Worm (Caenorhabditis elegans): ENCODE data around the gene K09E2.1.
"Not testable (repeated sequence)": the region's sequence is repeated elsewhere in the genome, so short reads cannot be mapped to it uniquely, and the experiment has no call there.

The K09E2.1 gene

DNA sequence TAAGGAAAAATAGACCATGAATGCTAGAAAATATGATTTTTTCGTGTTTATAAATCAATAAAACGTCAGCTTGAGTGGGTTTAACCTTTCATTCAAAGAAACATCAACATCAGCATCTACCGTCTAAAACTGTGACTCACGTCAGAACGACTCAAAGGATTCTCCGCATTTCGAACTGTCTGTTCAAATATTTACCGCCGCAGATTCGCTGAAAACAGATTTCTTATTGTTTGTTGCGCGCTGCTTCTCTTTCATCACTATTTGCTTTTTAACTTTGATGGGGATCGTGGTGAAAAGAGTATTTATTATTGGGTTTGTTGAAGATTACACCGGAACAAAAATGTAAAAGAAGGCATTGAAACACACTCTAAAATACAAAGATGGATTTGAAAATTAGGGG lies 39.6 kb downstream of the K09E2.1 start:
- TF ChIP-seq snpc-1.3 (tag; optimal IDR thresholded peaks at IDR 0.05; ENCODE audit: insufficient read depth) (no peak), attf-6 (GFP tag; IDR thresholded peaks at IDR 0.05) (no peak), athp-1 (tag; optimal IDR thresholded peaks at IDR 0.05) (no peak), K12H6.12 (tag; optimal IDR thresholded peaks at IDR 0.05) (no peak), ztf-26 (tag; optimal IDR thresholded peaks at IDR 0.05) (no peak)

DNA sequence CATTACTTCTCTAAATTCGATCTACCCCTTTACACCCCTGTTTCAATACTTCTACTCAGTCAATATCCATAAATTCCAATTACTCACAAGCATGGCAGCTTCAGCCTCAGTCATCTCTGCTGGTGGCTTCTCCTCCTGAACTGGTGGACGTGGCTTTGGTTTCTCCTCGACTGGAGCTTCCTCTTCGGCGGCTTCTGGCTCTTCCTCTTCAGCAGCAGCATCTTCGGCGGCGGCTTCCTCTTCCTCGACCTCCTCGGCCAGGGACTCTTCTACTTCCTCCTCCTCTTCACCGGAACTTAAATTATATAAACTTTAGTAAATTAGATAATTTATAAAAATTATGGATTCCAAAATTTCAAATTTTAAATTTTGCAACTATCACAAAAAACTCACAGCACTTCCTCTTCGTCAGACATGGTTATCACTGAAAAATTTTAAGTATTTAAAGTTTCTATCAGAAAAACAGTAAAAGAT lies 41.5 kb downstream of the K09E2.1 start, which contains the start of gene tnt-2:
Gene tnt-2, minus strand, starts transcription at position 424 of the 474 bp plus-strand sequence.
- TF ChIP-seq ceh-58 (GFP tag; IDR thresholded peaks at IDR 0.05) (no peak), egrh-3 (GFP tag; IDR thresholded peaks at IDR 0.05) (peak; percentile 84), Y95B8A.8 (GFP tag; IDR thresholded peaks at IDR 0.05) (no peak)

DNA sequence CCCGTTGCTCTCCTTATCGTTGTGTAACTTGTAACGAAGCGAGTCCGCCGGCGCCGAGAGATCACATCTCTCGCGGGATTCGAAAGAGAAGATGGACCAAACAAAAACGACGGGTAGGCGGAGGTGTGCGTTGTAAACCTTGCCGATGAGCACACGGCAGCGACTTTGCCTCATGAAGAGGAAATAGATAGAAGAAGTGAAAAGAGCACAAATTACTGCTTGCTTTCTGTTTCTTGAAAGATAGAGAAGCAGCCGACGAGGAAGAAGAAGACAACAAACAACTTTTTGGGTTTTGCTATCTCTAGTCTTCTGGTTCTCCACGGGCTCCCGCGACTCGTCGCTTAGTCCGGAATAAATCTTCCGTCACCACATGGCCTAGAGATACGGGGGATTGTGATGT lies 42.1 kb downstream of the K09E2.1 start:
- no peak for TF ChIP-seq F49E8.2 (tag; optimal IDR thresholded peaks at IDR 0.05; ENCODE audit: insufficient read depth)
- no peak for TF ChIP-seq ztf-3 (GFP tag; optimal IDR thresholded peaks at IDR 0.05)
- no peak for TF ChIP-seq C17E4.6 (GFP tag; IDR thresholded peaks at IDR 0.05)
- no peak for TF ChIP-seq lin-40 (tag; optimal IDR thresholded peaks at IDR 0.05)
- TF ChIP-seq lsy-27 (tag; optimal IDR thresholded peaks at IDR 0.05; ENCODE audit: borderline replicate concordance, insufficient read depth): no peak
- no peak for TF ChIP-seq attf-5 (GFP tag; optimal IDR thresholded peaks at IDR 0.05)
- TF ChIP-seq somi-1 (GFP tag; optimal IDR thresholded peaks at IDR 0.05): peak; percentile 27
- TF ChIP-seq dpl-1 (GFP tag; optimal IDR thresholded peaks at IDR 0.05): no peak

ce11 chrX:8727306-8727705 lies 45.6 kb downstream of the K09E2.1 start, which contains the start of gene EGAP4.1:
TSS of gene EGAP4.1 (minus strand) at chrX:8727406.
- no peak for TF ChIP-seq ccch-3 (GFP tag; optimal IDR thresholded peaks at IDR 0.05)
- no peak for TF ChIP-seq chd-7 (tag; optimal IDR thresholded peaks at IDR 0.05)
- no peak for TF ChIP-seq C17E4.6 (GFP tag; IDR thresholded peaks at IDR 0.05)
- no peak for TF ChIP-seq nfyb-1 (GFP tag; IDR thresholded peaks at IDR 0.05)
- TF ChIP-seq K11D2.4 (GFP tag; IDR thresholded peaks at IDR 0.05): no peak
- TF ChIP-seq nhr-179 (tag; optimal IDR thresholded peaks at IDR 0.05): no peak
- TF ChIP-seq Y79H2A.3 (GFP tag; conservative IDR thresholded peaks at IDR 0.05): no peak
- no peak for TF ChIP-seq nfya-2 (GFP tag; IDR thresholded peaks at IDR 0.05)
- no peak for TF ChIP-seq ceh-58 (GFP tag; IDR thresholded peaks at IDR 0.05)
- no peak for TF ChIP-seq C06A6.2 (GFP tag; conservative IDR thresholded peaks at IDR 0.05)

DNA sequence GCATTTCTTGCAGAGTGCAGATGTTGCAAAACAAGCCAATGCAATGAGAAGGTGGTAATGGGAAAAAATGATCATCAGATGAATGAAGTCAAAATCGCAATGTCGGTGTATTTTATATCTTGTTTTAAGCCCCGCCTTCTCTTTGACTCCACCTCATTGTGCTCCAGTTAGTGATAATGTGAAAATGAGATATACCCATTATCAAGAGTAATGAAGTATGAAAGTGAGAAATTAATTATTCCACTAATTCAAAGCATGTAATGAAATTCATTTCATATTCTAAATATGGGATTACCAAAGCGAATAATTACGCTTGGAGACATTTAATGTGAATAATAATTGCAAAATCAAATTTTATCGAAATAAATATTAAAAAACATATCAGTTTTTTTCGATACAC lies 50.1 kb downstream of the K09E2.1 start, which contains the start of gene M02D8.6:
Gene M02D8.6, minus strand, starts transcription at position 101 of the 400 bp plus-strand sequence.
- not testable (repeated sequence) for TF ChIP-seq ztf-18 (tag; optimal IDR thresholded peaks at IDR 0.05); K11D2.4 (GFP tag; IDR thresholded peaks at IDR 0.05); egl-18 (GFP tag; IDR thresholded peaks at IDR 0.05)

Measured in whole organism, young adult.